Fruit fly (Drosophila melanogaster) whole organism, embryonic: Measurements from ENCODE around the gene CG32073.
A peak's percentile ranks its signal among the peaks of the same experiment; 100 is the strongest.

Experiments
- Adf1 ChIP-seq: fragments of 200-800 bp; sonication (Bioruptor generic); IDR thresholded peaks from 2 replicates; pipeline ENCODE4 v1.3.6; 2022; ENCODE audit warnings: missing biosample characterization, missing genetic modification characterization
- BEAF-32 ChIP-seq: fragments of 200-800 bp; sonication (Bioruptor generic); optimal IDR thresholded peaks from 3 replicates; lab custom pipeline; 2017; ENCODE audit warnings: missing biosample characterization, missing genetic modification characterization, mild to moderate bottlenecking, moderate library complexity, missing genetic modification reagents
- CG10321 ChIP-seq: fragments of 200-800 bp; sonication (Bioruptor generic); IDR thresholded peaks from 2 replicates; pipeline ENCODE4 v1.3.6; 2022; ENCODE audit warnings: missing biosample characterization, missing genetic modification characterization
- CG10431 ChIP-seq: fragments of 200-800 bp; sonication (Bioruptor generic); optimal IDR thresholded peaks from 3 replicates; lab custom pipeline; 2018; ENCODE audit warnings: missing biosample characterization, mild to moderate bottlenecking, missing genetic modification characterization
- CG10543 ChIP-seq: fragments of 200-800 bp; sonication (Bioruptor generic); optimal IDR thresholded peaks from 3 replicates; lab custom pipeline; 2017; ENCODE audit warnings: missing biosample characterization, mild to moderate bottlenecking, missing genetic modification characterization, moderate library complexity
- CG10959 ChIP-seq: fragments of 200-800 bp; sonication (Bioruptor generic); IDR thresholded peaks from 2 replicates; pipeline ENCODE4 v1.3.6; 2022; ENCODE audit warnings: missing biosample characterization, missing genetic modification characterization
- CG11504 ChIP-seq: fragments of 200-800 bp; sonication (Bioruptor generic); optimal IDR thresholded peaks from 3 replicates; lab custom pipeline; 2019; ENCODE audit warnings: missing biosample characterization, mild to moderate bottlenecking, missing genetic modification characterization, moderate library complexity
- CG13894 ChIP-seq: fragments of 200-800 bp; sonication (Bioruptor generic); optimal IDR thresholded peaks from 3 replicates; lab custom pipeline; 2018; ENCODE audit warnings: missing biosample characterization, mild to moderate bottlenecking, missing genetic modification characterization, moderate library complexity
- CG14860 ChIP-seq: fragments of 200-800 bp; sonication (Bioruptor generic); IDR thresholded peaks from 3 replicates; pipeline ENCODE4 v1.3.6; 2022; ENCODE audit warnings: missing biosample characterization, missing genetic modification characterization; ENCODE audit not compliant: partially characterized antibody
- CG17359 ChIP-seq: fragments of 200-800 bp; sonication (Bioruptor generic); optimal IDR thresholded peaks from 3 replicates; lab custom pipeline; 2018; ENCODE audit warnings: missing biosample characterization, mild to moderate bottlenecking, missing genetic modification characterization, moderate library complexity
- CG17361 ChIP-seq: fragments of 200-800 bp; sonication (Bioruptor generic); IDR thresholded peaks from 3 replicates; pipeline ENCODE4 v1.3.6; 2022; ENCODE audit warnings: missing biosample characterization, missing genetic modification characterization
- CG17568 ChIP-seq: fragments of 200-800 bp; sonication (Bioruptor generic); optimal IDR thresholded peaks from 2 replicates; lab custom pipeline; 2018; ENCODE audit warnings: missing biosample characterization, mild to moderate bottlenecking, missing genetic modification characterization, moderate library complexity
- CG18262 ChIP-seq: fragments of 200-800 bp; optimal IDR thresholded peaks from 3 replicates; lab custom pipeline; 2019; ENCODE audit warnings: missing biosample characterization, mild to moderate bottlenecking, missing genetic modification characterization, moderate library complexity
- CG2202 ChIP-seq: fragments of 200-800 bp; sonication (Bioruptor generic); optimal IDR thresholded peaks from 2 replicates; lab custom pipeline; 2018; ENCODE audit warnings: missing biosample characterization, mild to moderate bottlenecking, missing genetic modification characterization
- CG3065 ChIP-seq: fragments of 200-800 bp; sonication (Bioruptor generic); optimal IDR thresholded peaks from 2 replicates; lab custom pipeline; 2016; ENCODE audit warnings: missing biosample characterization, missing genetic modification characterization
- CG3163 ChIP-seq: fragments of 200-800 bp; sonication (Bioruptor generic); optimal IDR thresholded peaks from 3 replicates; lab custom pipeline; 2016; ENCODE audit warnings: missing biosample characterization, missing genetic modification characterization
- CG4617 ChIP-seq: fragments of 200-800 bp; sonication (Bioruptor generic); optimal IDR thresholded peaks from 3 replicates; lab custom pipeline; 2016; ENCODE audit warnings: missing biosample characterization, missing genetic modification characterization, borderline replicate concordance
- CG4854 ChIP-seq: fragments of 200-800 bp; sonication (Bioruptor generic); optimal IDR thresholded peaks from 2 replicates; lab custom pipeline; 2016; ENCODE audit warnings: missing biosample characterization, missing genetic modification characterization, inconsistent platforms
- CG6254 ChIP-seq: fragments of 200-800 bp; sonication (Bioruptor generic); optimal IDR thresholded peaks from 3 replicates; lab custom pipeline; 2017; ENCODE audit warnings: mild to moderate bottlenecking, missing biosample characterization, missing genetic modification reagents, missing genetic modification characterization
- CG6654 ChIP-seq: fragments of 200-800 bp; sonication (Bioruptor generic); optimal IDR thresholded peaks from 2 replicates; lab custom pipeline; 2017; ENCODE audit warnings: missing biosample characterization, mild to moderate bottlenecking, missing genetic modification characterization
- CG8924 ChIP-seq: fragments of 200-800 bp; optimal IDR thresholded peaks from 3 replicates; lab custom pipeline; 2019; ENCODE audit warnings: missing biosample characterization, mild to moderate bottlenecking, missing genetic modification characterization, moderate library complexity
- CG9932 ChIP-seq: fragments of 200-800 bp; sonication (Bioruptor generic); IDR thresholded peaks from 2 replicates; pipeline ENCODE4 v1.3.6; 2022; ENCODE audit warnings: missing biosample characterization, missing genetic modification characterization
- CHES-1-like ChIP-seq: fragments of 200-800 bp; sonication (Bioruptor generic); optimal IDR thresholded peaks from 2 replicates; lab custom pipeline; 2016; ENCODE audit warnings: missing biosample characterization, missing genetic modification characterization
- CTCF ChIP-seq: fragments of 200-800 bp; sonication (Bioruptor generic); optimal IDR thresholded peaks from 2 replicates; lab custom pipeline; 2017; ENCODE audit warnings: missing biosample characterization, mild to moderate bottlenecking, missing genetic modification characterization, moderate library complexity
- D19A ChIP-seq: fragments of 200-800 bp; optimal IDR thresholded peaks from 3 replicates; lab custom pipeline; 2019; ENCODE audit warnings: missing biosample characterization, mild to moderate bottlenecking, missing genetic modification characterization, moderate library complexity
- Dll ChIP-seq: fragments of 200-800 bp; sonication (Bioruptor generic); IDR thresholded peaks from 4 replicates; pipeline ENCODE4 v1.3.6; 2022; ENCODE audit warnings: missing biosample characterization, missing genetic modification characterization; ENCODE audit not compliant: partially characterized antibody
- Gug ChIP-seq: fragments of 200-800 bp; sonication (Bioruptor generic); IDR thresholded peaks from 4 replicates; pipeline ENCODE4 v1.3.6; 2022; ENCODE audit warnings: missing biosample characterization, missing genetic modification characterization
- H2.0 ChIP-seq: fragments of 200-800 bp; sonication (Bioruptor generic); IDR thresholded peaks from 2 replicates; pipeline ENCODE4 v1.3.6; 2022; ENCODE audit warnings: missing biosample characterization, missing genetic modification characterization
- Hr39 ChIP-seq: fragments of >200 bp; optimal IDR thresholded peaks from 2 replicates; lab custom pipeline; 2017
- Hr78 ChIP-seq, 2 experiments: fragments of 200-800 bp in 1 of 2; fragments of >200 bp in 1 of 2; sonication (Bioruptor generic) in 1 of 2; optimal IDR thresholded peaks; 2 replicates each; lab custom pipeline; 2017 to 2019; ENCODE audit warnings: missing biosample characterization in 2 of 2, missing genetic modification characterization in 2 of 2, mild to moderate bottlenecking in 1 of 2, moderate library complexity in 1 of 2
- Nf-YA ChIP-seq: fragments of 200-800 bp; sonication (Bioruptor generic); IDR thresholded peaks from 2 replicates; pipeline ENCODE4 v1.3.6; 2022; ENCODE audit warnings: missing biosample characterization, missing genetic modification characterization
- Ptx1 ChIP-seq: fragments of 200-800 bp; sonication (Bioruptor generic); IDR thresholded peaks from 2 replicates; pipeline ENCODE4 v1.3.6; 2022; ENCODE audit warnings: missing biosample characterization, missing genetic modification characterization
- Taf1 ChIP-seq: fragments of 200-800 bp; sonication (Bioruptor generic); IDR thresholded peaks from 2 replicates; pipeline ENCODE4 v1.3.6; 2022; ENCODE audit warnings: missing biosample characterization, missing genetic modification characterization
- ap ChIP-seq: fragments of 200-800 bp; sonication (Bioruptor generic); IDR thresholded peaks from 2 replicates; pipeline ENCODE4 v1.3.6; 2022; ENCODE audit warnings: missing biosample characterization, missing genetic modification characterization
- ara ChIP-seq: fragments of 200-800 bp; sonication (Bioruptor generic); IDR thresholded peaks from 2 replicates; pipeline ENCODE4 v1.3.6; 2022; ENCODE audit warnings: missing biosample characterization, missing genetic modification characterization
- bab2 ChIP-seq: fragments of 200-800 bp; sonication (Bioruptor generic); optimal IDR thresholded peaks from 2 replicates; lab custom pipeline; 2016; ENCODE audit warnings: missing biosample characterization, missing genetic modification characterization
- da ChIP-seq: fragments of 200-800 bp; sonication (Bioruptor generic); optimal IDR thresholded peaks from 2 replicates; lab custom pipeline; 2016; ENCODE audit warnings: missing biosample characterization, missing genetic modification characterization
- disco-r ChIP-seq: fragments of 200-800 bp; sonication (Bioruptor generic); optimal IDR thresholded peaks from 2 replicates; lab custom pipeline; 2016; ENCODE audit warnings: missing biosample characterization, missing genetic modification characterization
- dmrt99B ChIP-seq: fragments of 200-800 bp; sonication (Bioruptor generic); optimal IDR thresholded peaks from 2 replicates; lab custom pipeline; 2018; ENCODE audit warnings: missing biosample characterization, mild to moderate bottlenecking, missing genetic modification characterization, moderate library complexity
- dpn ChIP-seq, 2 experiments: fragments of 200-800 bp; sonication (Bioruptor generic); optimal IDR thresholded peaks; 3 replicates each; lab custom pipeline; 2016; ENCODE audit warnings: missing biosample characterization in 2 of 2, missing genetic modification characterization in 2 of 2
- fru ChIP-seq: fragments of >200 bp; optimal IDR thresholded peaks from 2 replicates; lab custom pipeline; 2017
- nau ChIP-seq: fragments of 200-800 bp; sonication (Bioruptor generic); optimal IDR thresholded peaks from 3 replicates; lab custom pipeline; 2017; ENCODE audit warnings: missing biosample characterization, mild to moderate bottlenecking, missing genetic modification characterization, missing genetic modification reagents
- nerfin-1 ChIP-seq: fragments of 200-800 bp; sonication (Bioruptor generic); optimal IDR thresholded peaks from 3 replicates; lab custom pipeline; 2019; ENCODE audit warnings: missing biosample characterization, mild to moderate bottlenecking, missing genetic modification characterization, moderate library complexity
- p53 ChIP-seq: fragments of 200-800 bp; sonication (Bioruptor generic); optimal IDR thresholded peaks from 2 replicates; lab custom pipeline; 2016; ENCODE audit warnings: missing biosample characterization, missing genetic modification characterization
- pita ChIP-seq: fragments of 200-800 bp; sonication (Bioruptor generic); optimal IDR thresholded peaks from 2 replicates; lab custom pipeline; 2017; ENCODE audit warnings: missing biosample characterization, mild to moderate bottlenecking, missing genetic modification characterization
- rib ChIP-seq: fragments of 200-800 bp; sonication (Bioruptor generic); IDR thresholded peaks from 2 replicates; pipeline ENCODE4 v1.3.6; 2022; ENCODE audit warnings: missing biosample characterization, missing genetic modification characterization
- scrt ChIP-seq: fragments of 200-800 bp; sonication (Bioruptor generic); optimal IDR thresholded peaks from 2 replicates; lab custom pipeline; 2018; ENCODE audit warnings: missing biosample characterization, mild to moderate bottlenecking, missing genetic modification characterization, moderate library complexity
- sob ChIP-seq: fragments of 200-800 bp; sonication (Bioruptor generic); IDR thresholded peaks from 2 replicates; pipeline ENCODE4 v1.3.6; 2022; ENCODE audit warnings: missing biosample characterization, missing genetic modification characterization
- stwl ChIP-seq: fragments of 200-800 bp; sonication (Bioruptor generic); optimal IDR thresholded peaks from 3 replicates; lab custom pipeline; 2018; ENCODE audit warnings: missing biosample characterization, mild to moderate bottlenecking, missing genetic modification characterization, moderate library complexity
- tap ChIP-seq: fragments of 200-800 bp; optimal IDR thresholded peaks from 3 replicates; lab custom pipeline; 2019; ENCODE audit warnings: missing biosample characterization, mild to moderate bottlenecking, missing genetic modification characterization, moderate library complexity
- z ChIP-seq: fragments of 200-800 bp; sonication (Bioruptor generic); IDR thresholded peaks from 3 replicates; pipeline ENCODE4 v1.3.6; 2022; ENCODE audit warnings: missing biosample characterization, missing genetic modification characterization
- zen ChIP-seq: fragments of 200-800 bp; sonication (Bioruptor generic); optimal IDR thresholded peaks from 3 replicates; lab custom pipeline; 2018; ENCODE audit warnings: missing biosample characterization, mild to moderate bottlenecking, missing genetic modification characterization, moderate library complexity

Gene CG32073

dm6 chr3L:11064689-11065088 lies 42.7 kb downstream of the CG32073 start, which contains the start of the genes CG32075, CG45101 and SuUR (continued):
- TF ChIP-seq da (GFP tag; lab: Kevin White, UChicago) (peak; percentile 73), Adf1 (GFP tag; lab: Robert Waterston, UW) (peak; percentile 66), CG8924 (tag; lab: Kevin White, UChicago) (peak; percentile 86), zen (peak; percentile 83), Hr39 (lab: Kevin White, UChicago) (no peak), CG17568 (GFP tag; lab: Kevin White, UChicago) (no peak), CG10431 (GFP tag; lab: Kevin White, UChicago) (peak; percentile 48), ap (GFP tag; lab: Robert Waterston, UW) (peak; percentile 83), CG9932 (GFP tag; lab: Robert Waterston, UW) (peak; percentile 94), dmrt99B (tag; lab: Kevin White, UChicago) (peak; percentile 69), CG6254 (peak; percentile 54), CG3065 (GFP tag; lab: Kevin White, UChicago) (peak; percentile 83), sob (GFP tag; lab: Robert Waterston, UW) (peak; percentile 88), CG2202 (peak; percentile 59), p53 (GFP tag; lab: Kevin White, UChicago) (peak; percentile 71), CHES-1-like (GFP tag; lab: Kevin White, UChicago) (peak; percentile 92), CG10321 (GFP tag; lab: Robert Waterston, UW) (no peak), z (GFP tag; lab: Robert Waterston, UW) (no peak), bab2 (GFP tag; lab: Kevin White, UChicago) (peak; percentile 92), Taf1 (GFP tag; lab: Robert Waterston, UW) (peak; percentile 67), CG4617 (peak; percentile 96), Nf-YA (GFP tag; lab: Robert Waterston, UW) (peak; percentile 69; the same call in 1 of the 2 replicates), Hr78 (GFP tag; optimal IDR thresholded peaks at IDR 0.05; lab: Kevin White, UChicago) (no peak), H2.0 (peak; percentile 90), CG18262 (tag; lab: Kevin White, UChicago) (peak; percentile 81), ara (GFP tag; lab: Robert Waterston, UW) (peak; percentile 83), Gug (GFP tag; lab: Robert Waterston, UW) (peak; percentile 84), Dll (GFP tag; lab: Robert Waterston, UW) (no peak), CG10543 (GFP tag; lab: Kevin White, UChicago) (peak; percentile 90), CG14860 (GFP tag; lab: Robert Waterston, UW) (no peak), disco-r (GFP tag; lab: Kevin White, UChicago) (peak; percentile 51), scrt (GFP tag; lab: Kevin White, UChicago) (peak; percentile 60), CG11504 (tag; lab: Kevin White, UChicago) (peak; percentile 85), CG6654 (no peak), dpn (GFP tag; optimal IDR thresholded peaks at IDR 0.05; lab: Kevin White, UChicago) (peak; percentile 91 to 92), nau (peak; percentile 75), CG3163 (GFP tag; lab: Kevin White, UChicago) (peak; percentile 71), nerfin-1 (tag; lab: Kevin White, UChicago) (peak; percentile 77), pita (GFP tag; lab: Kevin White, UChicago) (no peak), BEAF-32 (GFP tag; lab: Kevin White, UChicago) (peak; percentile 39), CG4854 (peak; percentile 84), Ptx1 (GFP tag; lab: Robert Waterston, UW) (peak; percentile 94), rib (GFP tag; lab: Robert Waterston, UW) (peak; percentile 74), CG17359 (tag; lab: Kevin White, UChicago) (peak; percentile 85), CTCF (GFP tag; lab: Kevin White, UChicago) (no peak), fru (no peak), tap (tag; lab: Kevin White, UChicago) (peak; percentile 61), CG10959 (GFP tag; lab: Robert Waterston, UW) (peak; percentile 57), D19A (tag; lab: Kevin White, UChicago) (peak; percentile 68), CG17361 (GFP tag; lab: Robert Waterston, UW) (peak; percentile 87), CG13894 (tag; lab: Kevin White, UChicago) (no peak), stwl (peak; percentile 61)
